Fruit fly (Drosophila melanogaster): ENCODE measurements around the gene CG17572.

Gene CG17572

DNA sequence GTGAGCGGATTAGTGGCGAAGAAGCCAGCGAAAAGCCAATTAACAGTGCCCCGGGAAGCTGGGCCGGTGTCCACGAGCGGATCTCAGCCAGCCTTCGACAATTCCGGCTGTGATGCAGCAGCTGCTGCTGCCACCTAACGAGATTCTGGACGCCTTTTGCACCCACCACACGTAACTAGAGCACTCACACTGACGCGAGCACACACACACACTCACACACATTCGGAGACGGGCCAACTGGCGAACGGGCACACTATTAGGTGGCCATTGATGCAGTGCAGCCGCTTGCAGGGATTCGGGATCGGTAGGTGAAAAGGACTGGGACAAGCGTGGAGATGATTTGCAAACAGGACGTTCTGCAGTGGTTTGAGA, 19.4 kb downstream of the CG17572 start:
- TF ChIP-seq CG17801 (GFP tag; optimal IDR thresholded peaks at IDR 0.05; ENCODE audit: partially characterized antibody): no peak

DNA sequence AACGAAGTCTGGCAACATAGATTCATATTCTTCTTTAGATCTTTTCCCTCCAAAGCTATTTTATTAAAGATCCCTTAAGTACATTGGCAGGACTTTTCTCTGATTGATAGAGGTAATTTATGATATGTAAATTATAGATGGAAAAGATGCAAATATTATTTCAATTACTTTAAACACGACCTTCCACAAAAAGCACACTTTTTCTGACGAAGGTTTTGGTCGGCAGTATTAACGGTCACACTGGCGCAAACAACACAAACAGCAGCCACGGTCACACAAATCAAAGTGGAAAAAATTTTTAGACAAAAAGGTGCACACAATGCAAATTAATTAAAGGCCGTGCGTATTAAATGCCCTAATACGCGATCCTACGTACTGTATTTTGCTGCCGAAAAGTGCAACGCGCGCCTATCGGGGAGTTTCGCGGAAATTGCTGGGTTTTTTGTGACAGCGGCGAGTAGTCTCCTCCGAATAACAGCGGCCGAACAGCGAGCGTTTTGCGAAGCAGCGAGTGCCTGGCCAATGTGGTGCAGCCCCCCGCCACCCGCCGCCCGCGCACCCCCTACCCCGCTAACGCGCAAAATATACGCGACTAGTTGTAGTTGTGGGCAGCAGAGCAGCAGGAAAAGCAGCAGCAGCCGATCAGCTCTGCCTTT, 20.0 kb downstream of the CG17572 start, which contains the start of gene CG10492:
Gene CG10492 (plus strand): TSS at position 219 of the 656 bp plus-strand sequence.
- TF ChIP-seq CG17801 (GFP tag; optimal IDR thresholded peaks at IDR 0.05; ENCODE audit: partially characterized antibody): no peak

DNA sequence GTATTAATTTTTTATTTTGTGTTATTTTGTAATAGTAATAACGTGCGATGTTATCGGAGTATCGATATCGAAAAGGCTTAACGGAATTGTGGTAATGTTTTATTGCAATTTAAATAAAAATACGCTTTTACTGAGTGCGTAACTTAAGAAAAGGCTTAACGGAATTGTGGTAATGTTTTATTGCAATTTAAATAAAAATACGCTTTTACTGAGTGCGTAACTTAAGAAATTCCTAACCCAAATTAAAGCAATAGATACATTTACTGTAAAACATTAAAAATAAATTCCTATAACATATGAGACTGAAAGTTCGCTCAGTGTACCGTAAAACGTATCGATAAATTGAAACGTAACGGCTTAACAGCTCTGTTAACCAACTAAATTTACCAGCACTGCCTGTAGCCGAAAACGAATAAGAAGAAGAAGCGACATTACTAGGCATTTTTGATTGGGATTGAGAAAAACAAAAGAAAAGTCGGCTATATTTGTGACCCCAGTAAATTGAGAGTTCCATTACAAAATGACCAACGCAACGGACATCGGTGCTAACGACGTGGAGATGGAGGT, 22.3 kb downstream of the CG17572 start, which contains the start of gene Rpn3:
Gene Rpn3 (plus strand): TSS at position 257 of the 567 bp plus-strand sequence.
- TF ChIP-seq CG17801 (GFP tag; optimal IDR thresholded peaks at IDR 0.05; ENCODE audit: partially characterized antibody): peak; percentile 84

DNA sequence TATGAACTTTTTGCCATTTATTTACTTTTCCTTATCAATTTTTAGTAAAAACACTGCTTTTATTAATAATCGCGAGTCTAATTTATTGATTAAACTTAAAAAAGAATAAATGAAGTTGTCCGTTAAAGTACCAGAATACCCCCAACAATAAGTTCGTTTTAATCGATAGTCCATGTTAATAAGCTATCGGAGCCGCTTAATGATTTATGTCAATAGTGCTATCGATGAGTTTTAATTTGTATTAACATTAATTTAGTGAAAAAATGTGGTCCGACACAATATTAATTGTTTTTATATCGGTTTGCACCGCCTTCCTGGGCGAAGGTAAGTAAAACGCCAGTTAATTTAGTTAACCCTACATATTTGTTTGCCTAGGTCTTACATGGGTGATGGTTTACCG, 25.0 kb downstream of the CG17572 start, which contains the start of gene CG10470:
Gene CG10470 (plus strand): TSS at position 165 of the 400 bp plus-strand sequence.
- TF ChIP-seq CG17801 (GFP tag; optimal IDR thresholded peaks at IDR 0.05; ENCODE audit: partially characterized antibody): peak; percentile 26

DNA sequence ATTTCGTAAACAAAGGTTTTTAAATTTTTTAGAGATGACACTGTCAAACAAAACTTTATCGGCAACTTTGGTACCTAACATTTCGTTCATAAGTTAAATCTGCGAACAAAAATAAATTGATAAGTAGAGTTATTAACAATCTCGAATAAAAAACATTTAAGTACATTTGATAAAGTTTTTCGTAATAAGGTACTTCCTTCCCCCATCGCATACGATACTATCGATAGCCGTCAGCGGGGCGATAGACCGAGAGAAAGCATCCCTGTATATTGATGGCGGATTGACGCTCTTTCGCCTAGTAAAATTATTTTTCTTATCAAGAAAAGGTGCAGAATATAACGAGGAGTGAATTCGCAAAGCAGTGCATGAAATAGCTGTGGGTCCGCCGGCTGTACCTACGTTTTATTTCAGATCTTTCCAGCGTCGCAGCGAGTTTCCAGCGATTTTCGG, 28.8 kb downstream of the CG17572 start, which contains the start of the genes Ttc19 and Acn:
Gene Ttc19 (minus strand): TSS at position 38 of the 450 bp plus-strand sequence.
Gene Acn (plus strand): TSS at position 245 of the 450 bp plus-strand sequence.
- peak; percentile 83 for TF ChIP-seq CG17801 (GFP tag; optimal IDR thresholded peaks at IDR 0.05; ENCODE audit: partially characterized antibody)

DNA sequence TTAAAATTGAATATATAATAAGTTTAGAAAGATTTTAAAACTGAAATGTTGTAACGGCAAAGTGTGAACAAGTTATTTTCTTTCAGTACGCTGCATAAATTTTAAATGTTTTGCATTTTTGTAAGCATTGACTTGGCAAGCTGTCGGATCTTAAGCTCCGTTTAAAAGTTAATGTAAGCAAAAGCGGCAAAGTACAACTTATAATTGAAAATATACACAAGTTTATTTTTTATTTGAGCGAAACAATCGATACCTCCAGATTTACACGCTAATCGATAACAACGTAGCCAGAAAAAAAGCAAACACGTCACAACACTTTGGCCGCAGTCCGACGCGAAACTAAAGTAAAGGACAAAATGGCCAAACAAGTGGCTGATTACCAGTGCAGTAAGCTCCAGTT, 32.4 kb downstream of the CG17572 start, which contains the start of gene Catsup:
Gene Catsup (plus strand): TSS at position 273 of the 400 bp plus-strand sequence.
- TF ChIP-seq CG17801 (GFP tag; optimal IDR thresholded peaks at IDR 0.05; ENCODE audit: partially characterized antibody): peak; percentile 2

DNA sequence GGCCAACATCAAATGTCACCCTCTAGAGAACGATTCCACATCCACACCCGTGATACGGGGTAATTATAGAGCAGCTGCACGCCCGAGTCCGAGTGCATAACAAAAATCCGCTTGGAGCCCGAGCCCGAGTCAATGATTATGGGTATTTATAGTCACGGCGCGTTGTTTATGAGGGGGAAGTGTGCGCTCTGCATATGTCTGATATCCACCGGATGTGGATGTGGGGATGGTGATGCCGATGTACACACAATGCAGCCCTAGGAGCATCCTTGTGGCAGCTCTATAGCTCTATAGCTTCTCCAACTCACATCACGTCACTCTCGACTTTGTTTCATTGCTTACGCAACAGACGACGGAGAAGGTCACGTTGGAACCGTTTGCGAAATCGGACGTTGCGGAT, 36.5 kb downstream of the CG17572 start:
- TF ChIP-seq CG17801 (GFP tag; optimal IDR thresholded peaks at IDR 0.05; ENCODE audit: partially characterized antibody): no peak

DNA sequence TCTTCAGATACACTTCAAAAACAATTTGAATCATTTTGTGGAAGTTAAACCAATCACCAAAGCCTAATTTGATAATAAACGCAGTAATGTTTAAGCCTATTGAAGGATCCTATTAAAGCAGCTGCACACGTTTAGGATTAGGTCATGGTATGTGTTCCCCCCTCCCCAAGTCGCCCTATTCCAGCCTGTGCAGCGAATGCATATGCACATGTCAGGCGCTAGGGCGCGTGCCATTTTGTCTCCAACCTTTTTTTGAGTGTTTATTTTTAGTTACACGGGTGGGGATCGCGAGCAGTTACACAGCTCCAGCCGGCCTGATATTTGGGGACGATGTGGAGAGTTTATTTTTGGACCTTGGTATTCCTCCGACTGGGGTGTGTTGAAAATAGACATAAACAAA, 36.9 kb downstream of the CG17572 start:
- TF ChIP-seq CG17801 (GFP tag; optimal IDR thresholded peaks at IDR 0.05; ENCODE audit: partially characterized antibody): no peak

DNA sequence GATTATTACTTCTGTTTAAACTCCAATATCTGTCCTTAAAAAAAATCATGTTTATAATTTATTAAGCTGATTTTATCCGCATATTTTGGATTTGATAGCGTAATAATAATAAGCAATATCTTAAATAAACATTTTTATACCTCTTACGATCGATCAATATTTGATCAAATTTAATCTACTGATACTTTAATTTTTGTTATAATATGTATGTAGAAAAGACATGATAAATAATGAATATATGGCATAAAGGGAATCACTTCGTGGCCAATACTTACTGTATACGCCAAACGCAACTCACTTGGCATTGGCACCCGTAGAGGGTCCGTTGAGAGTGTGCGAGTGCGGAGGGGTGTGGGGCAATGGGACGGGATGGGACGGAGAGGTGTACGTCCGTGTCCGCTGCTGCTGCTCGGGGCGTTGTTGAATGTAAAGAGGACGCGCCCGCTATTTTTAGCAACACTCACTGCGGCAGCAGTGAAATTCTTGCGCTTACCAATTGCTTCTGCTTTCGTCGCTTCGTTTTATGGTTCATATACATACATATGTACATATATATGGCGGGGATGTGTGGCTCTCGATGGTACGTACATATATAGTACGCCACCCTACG, 37.7 kb downstream of the CG17572 start:
- TF ChIP-seq CG17801 (GFP tag; optimal IDR thresholded peaks at IDR 0.05; ENCODE audit: partially characterized antibody): no peak

DNA sequence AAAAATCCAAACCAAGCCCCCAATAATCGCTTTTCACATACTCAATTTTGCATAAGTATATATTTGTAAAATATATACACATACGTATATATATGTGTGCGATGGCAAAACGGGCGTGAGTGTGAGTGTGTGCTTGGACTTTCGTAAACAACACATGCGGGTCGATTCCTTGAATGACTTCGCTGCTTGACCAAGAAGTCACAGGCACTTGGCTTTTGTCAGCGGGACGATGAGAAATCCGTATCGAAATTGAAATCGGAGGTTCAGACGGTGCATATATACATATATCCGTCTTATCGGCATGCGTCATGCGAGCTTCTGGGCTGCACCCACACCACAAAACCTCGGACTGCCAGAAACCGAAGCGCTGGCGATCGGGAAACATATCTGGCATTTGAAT, 38.9 kb downstream of the CG17572 start:
- TF ChIP-seq CG17801 (GFP tag; optimal IDR thresholded peaks at IDR 0.05; ENCODE audit: partially characterized antibody): no peak

DNA sequence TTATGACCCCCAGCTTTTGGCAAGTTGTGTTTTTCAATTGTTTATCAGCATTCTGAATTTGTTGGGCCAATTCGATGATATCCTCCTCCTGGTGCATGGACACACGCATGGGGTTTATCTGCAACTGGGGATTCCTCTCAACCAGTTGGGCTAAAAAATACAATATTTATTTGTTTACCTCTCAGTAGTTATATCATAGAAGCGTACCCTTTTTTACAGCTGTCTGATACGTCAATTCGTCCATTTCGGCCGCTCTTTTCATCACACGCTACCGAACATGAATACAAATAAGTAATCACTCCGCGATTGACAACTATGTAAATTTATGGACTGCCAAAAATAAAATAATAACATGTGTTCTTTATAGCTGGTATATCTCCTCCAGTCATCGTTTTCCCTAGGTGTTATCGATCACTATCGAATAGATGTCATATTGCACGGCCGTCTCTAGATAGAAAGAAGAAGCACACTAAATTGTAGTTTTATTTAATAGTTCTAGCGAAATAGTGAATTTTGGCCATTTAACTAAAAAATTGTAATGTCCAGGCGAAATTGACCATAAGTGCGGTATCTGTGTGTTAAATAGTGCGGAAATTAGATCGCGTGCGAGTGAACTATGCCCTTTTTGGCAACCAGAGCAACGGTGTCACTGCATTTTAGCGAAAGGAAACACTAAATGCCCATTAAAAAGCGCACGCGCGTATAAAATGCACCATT, 39.6 kb downstream of the CG17572 start, which contains the start of the genes mib2 and CG31800:
Gene mib2 (plus strand): TSS at position 232 of the 717 bp plus-strand sequence.
Gene CG31800 (minus strand): TSS at position 364 of the 717 bp plus-strand sequence.
- peak; percentile 11 for TF ChIP-seq CG17801 (GFP tag; optimal IDR thresholded peaks at IDR 0.05; ENCODE audit: partially characterized antibody)

DNA sequence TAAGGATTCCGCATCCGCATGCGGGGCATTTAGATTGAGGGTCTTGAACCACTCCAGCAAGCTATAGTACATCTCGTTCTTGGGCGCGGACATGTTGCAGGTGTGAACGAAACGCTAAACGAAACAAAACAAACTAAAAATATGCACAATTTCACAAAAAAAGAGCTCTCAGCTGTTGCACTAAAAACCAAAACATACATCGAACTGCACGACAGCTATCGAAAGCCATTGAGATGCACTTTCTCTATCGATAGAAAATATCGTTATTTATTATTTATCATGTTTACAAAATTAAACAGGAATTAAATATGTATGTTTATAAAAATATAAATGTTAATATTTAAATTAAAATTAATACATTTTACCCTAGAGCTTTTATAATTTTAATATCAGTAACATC, 40.7 kb downstream of the CG17572 start, which contains the start of gene hook:
Gene hook (minus strand): TSS at position 211 of the 400 bp plus-strand sequence.
- peak; percentile 32 for TF ChIP-seq CG17801 (GFP tag; optimal IDR thresholded peaks at IDR 0.05; ENCODE audit: partially characterized antibody)

DNA sequence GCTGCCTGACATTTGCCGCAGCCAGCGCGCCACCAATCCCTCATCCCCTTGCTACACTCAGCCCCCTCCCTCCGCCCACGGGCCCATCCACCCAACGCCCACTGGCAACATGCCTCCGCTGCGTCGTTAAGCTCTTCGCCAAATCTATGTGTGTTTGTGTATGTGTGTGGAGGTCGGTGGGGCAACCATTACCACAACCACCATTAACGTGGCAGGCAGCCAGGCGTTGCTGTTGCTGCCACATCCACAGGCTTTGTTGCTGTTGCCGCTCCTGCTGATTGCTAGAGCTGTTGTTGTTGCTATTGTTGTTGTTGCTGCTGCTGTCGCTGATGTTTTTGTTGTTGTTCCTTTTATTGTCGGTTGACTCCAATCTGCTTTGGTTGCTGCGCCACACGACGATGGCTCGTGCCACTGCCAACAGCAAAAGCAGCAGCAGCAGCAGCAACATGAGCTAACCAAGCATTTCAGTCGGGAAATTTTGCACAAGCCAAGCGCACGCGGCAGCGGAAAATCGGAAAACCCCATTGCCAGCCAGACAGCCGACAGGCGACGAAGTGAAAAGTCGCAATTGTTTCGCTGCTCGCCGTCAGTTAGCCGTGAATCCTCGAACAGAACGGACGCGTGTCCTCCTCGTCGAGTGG, 46.6 kb downstream of the CG17572 start, which contains the start of gene Sidpn:
Gene Sidpn (plus strand): TSS at position 465 of the 641 bp plus-strand sequence.
- TF ChIP-seq CG17801 (GFP tag; optimal IDR thresholded peaks at IDR 0.05; ENCODE audit: partially characterized antibody): no peak

DNA sequence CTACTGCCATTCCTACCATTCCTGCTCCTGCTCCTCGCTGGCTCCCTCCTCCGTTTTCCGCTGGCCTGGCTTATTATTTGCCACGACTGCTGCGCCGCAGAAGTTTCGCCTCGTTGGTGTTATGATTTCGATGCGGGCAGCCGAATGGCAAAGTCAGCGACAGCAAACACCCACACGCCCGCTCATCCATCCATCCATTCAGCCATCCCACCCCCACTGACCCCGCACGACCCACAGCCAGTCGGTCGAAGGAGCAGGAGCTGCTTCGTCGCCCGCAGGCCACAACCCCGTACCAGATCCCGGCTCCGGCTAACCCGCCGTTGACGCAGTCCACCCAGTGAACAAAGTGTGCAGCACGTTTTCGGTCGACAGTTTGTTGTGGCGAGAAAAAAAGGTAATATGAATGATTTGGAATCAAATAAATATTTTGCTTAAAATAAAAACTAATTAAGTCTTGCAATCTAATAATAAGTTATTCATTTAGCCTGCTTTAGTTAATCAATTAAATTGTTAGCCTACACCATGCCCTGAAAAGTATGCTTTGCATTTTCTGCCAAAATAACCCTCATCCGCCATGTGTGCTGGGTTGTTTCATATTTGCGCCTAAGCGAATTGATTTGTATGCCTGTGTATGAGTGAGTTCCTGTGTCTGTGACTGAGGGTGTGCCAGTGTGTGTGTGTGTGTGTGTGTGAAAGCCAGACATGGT, 47.3 kb downstream of the CG17572 start:
- TF ChIP-seq CG17801 (GFP tag; optimal IDR thresholded peaks at IDR 0.05; ENCODE audit: partially characterized antibody): no peak
